Fruit fly (Drosophila melanogaster) S2 (cell line): ENCODE data around the gene Irbp18.

Experiments used
- CG8478 ChIP-seq: fragments of >200 bp; optimal IDR thresholded peaks from 2 replicates; lab custom pipeline; 2018
- CTCF ChIP-seq, 2 experiments: fragments of >200 bp; optimal IDR thresholded peaks; 2 replicates each; lab custom pipeline; 2018

- TF ChIP-seq CTCF (optimal IDR thresholded peaks at IDR 0.05; lab: Kevin White, UChicago), result no peak
- TF ChIP-seq CG8478 (lab: Kevin White, UChicago), result no peak
Observed at dm6 chr3L:11084557-11085231, 13.3 kb downstream of the Irbp18 start.
